Fruit fly (Drosophila melanogaster) whole organism, prepupa: ENCODE measurements around the gene CG12538.

Source experiments
- CG10669 ChIP-seq: fragments of 200-800 bp; sonication (Bioruptor generic); optimal IDR thresholded peaks from 3 replicates; lab custom pipeline; 2018; ENCODE audit warnings: missing biosample characterization, mild to moderate bottlenecking, missing genetic modification characterization, moderate library complexity
- CG3919 ChIP-seq: fragments of 200-800 bp; sonication (Bioruptor generic); optimal IDR thresholded peaks from 3 replicates; lab custom pipeline; 2016; ENCODE audit warnings: missing biosample characterization, missing genetic modification characterization
- CG4318 ChIP-seq: fragments of 200-800 bp; sonication (Bioruptor generic); optimal IDR thresholded peaks from 3 replicates; lab custom pipeline; 2017; ENCODE audit warnings: missing biosample characterization, mild to moderate bottlenecking, missing genetic modification characterization
- CG6792 ChIP-seq: fragments of 200-800 bp; sonication (Bioruptor generic); optimal IDR thresholded peaks from 3 replicates; lab custom pipeline; 2016; ENCODE audit warnings: missing biosample characterization, missing genetic modification characterization
- Eip93F ChIP-seq: fragments of 200-800 bp; sonication (Bioruptor generic); optimal IDR thresholded peaks from 2 replicates; lab custom pipeline; 2016; ENCODE audit warnings: missing biosample characterization, mild to moderate bottlenecking, missing genetic modification characterization
- Gug ChIP-seq: fragments of 200-800 bp; sonication (Bioruptor generic); IDR thresholded peaks from 2 replicates; pipeline ENCODE4 v1.3.6; 2022; ENCODE audit warnings: missing biosample characterization, missing genetic modification characterization
- Hr4 ChIP-seq: fragments of 200-800 bp; sonication (Bioruptor generic); optimal IDR thresholded peaks from 3 replicates; lab custom pipeline; 2016; ENCODE audit warnings: missing biosample characterization, missing genetic modification characterization
- Lpt ChIP-seq: fragments of 200-800 bp; sonication (Bioruptor generic); optimal IDR thresholded peaks from 3 replicates; lab custom pipeline; 2016; ENCODE audit warnings: missing biosample characterization, missing genetic modification characterization
- Sox102F ChIP-seq: fragments of 200-800 bp; sonication (Bioruptor generic); optimal IDR thresholded peaks from 2 replicates; lab custom pipeline; 2016; ENCODE audit warnings: missing biosample characterization, mild to moderate bottlenecking, missing genetic modification characterization
- fd85E ChIP-seq: fragments of 200-800 bp; sonication (Bioruptor generic); optimal IDR thresholded peaks from 3 replicates; lab custom pipeline; 2016; ENCODE audit warnings: missing biosample characterization, missing genetic modification characterization
- net ChIP-seq: fragments of 200-800 bp; sonication (Bioruptor generic); optimal IDR thresholded peaks from 3 replicates; lab custom pipeline; 2016; ENCODE audit warnings: missing biosample characterization, missing genetic modification characterization

DNA sequence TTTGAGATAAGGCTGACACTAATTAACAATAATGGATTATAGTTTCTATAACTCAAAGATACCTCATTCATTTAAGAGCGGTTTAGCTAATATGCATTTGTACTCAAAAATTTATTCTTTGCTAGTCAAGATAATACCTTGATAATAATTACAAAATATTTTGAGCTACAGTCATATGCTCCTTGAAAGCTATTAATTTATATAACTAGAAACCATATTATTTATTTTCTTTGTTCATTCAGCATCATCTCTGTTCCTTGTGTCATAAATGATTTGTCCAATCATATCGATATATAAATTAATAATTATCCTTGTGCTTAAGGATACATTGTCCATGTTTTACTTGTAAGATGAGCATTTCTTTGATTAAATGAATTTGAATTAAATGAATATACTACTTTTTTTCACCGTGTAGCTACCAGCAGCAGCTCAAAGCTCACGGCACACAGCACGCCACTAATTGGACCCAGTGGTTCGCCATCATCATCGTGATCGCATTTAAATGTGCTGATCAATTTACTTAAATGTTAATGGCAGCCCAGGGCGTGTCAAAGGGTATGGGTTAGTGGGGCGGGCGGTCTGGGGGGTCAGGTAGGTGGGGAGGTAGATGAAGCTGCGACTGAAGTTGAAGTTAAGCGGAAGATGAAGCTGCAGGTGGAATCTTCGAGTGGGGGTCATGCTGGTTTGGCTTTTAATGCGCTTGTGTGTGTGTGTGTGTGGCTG, 30.0 kb upstream of the CG12538 start:
- TF ChIP-seq Gug (GFP tag; lab: Robert Waterston, UW) = no peak
- no peak for TF ChIP-seq Lpt (GFP tag; lab: Kevin White, UChicago)
- TF ChIP-seq CG10669 (GFP tag; lab: Kevin White, UChicago) = no peak
- TF ChIP-seq CG3919 (GFP tag; lab: Kevin White, UChicago) = no peak
- TF ChIP-seq net = no peak
- TF ChIP-seq Hr4 = peak; percentile 13
- no peak for TF ChIP-seq CG4318
- TF ChIP-seq fd85E (GFP tag; lab: Kevin White, UChicago) = no peak
- no peak for TF ChIP-seq CG6792 (GFP tag; lab: Kevin White, UChicago)
- TF ChIP-seq Eip93F = no peak
- no peak for TF ChIP-seq Sox102F (GFP tag; lab: Kevin White, UChicago)
